Fruit fly (Drosophila melanogaster): Measurements from ENCODE around the gene CG31668.

The CG31668 gene

DNA sequence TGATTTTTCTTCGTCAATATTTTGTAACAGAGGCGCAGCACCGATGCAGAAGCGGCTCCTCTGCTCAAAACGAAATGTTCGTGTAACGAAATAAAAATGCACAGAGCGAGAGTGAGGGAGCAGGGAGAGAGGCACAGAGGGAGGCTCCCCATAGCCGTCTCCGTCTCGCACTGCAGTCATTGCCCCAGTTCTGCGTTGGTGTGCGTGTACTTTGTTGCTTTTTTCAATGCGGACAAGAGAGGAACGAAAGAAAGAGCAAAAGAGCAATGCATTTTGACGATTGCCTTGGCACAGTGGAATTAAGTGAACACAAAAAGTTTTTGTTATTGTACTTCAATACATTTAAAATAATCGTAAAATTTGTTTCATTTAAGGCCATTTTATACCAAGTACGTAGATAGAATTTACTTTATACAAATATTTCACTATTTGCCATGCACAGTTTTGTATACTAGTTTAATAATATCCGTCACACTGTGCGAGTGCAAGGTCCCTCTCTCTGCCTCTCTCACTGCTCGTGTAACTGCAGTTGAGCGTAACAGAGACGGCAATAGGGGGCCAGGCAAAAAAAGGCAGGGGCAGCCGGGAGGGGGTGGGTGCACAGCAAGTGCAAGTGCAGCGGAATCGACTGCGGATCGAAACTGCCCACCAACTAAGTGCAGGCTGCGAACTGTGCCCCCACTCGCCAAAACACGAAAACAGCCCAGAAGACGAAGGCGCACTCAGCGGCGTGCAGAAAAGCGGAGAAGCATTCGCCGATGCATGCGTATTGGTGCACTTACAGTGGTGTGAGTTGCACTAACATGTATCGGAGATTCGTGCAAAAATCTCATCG lies 3.7 kb downstream of the CG31668 start (continued):
- peak; percentile 100 for TF ChIP-seq CG3032 (tag; optimal IDR thresholded peaks at IDR 0.05)
- peak; percentile 100 for TF ChIP-seq cyc (GFP tag; optimal IDR thresholded peaks at IDR 0.05)
- peak; percentile 99 for TF ChIP-seq CG6808 (GFP tag; optimal IDR thresholded peaks at IDR 0.05)
- TF ChIP-seq net (GFP tag; optimal IDR thresholded peaks at IDR 0.05) = peak; percentile 100
- TF ChIP-seq achi (GFP tag; optimal IDR thresholded peaks at IDR 0.05) = peak; percentile 99
- TF ChIP-seq Smox (GFP tag; optimal IDR thresholded peaks at IDR 0.05) = peak; percentile 100
- peak; percentile 100 for TF ChIP-seq CG11294 (GFP tag; IDR thresholded peaks at IDR 0.05)
- peak; percentile 100 for TF ChIP-seq CG34406 (GFP tag; optimal IDR thresholded peaks at IDR 0.05)
- TF ChIP-seq Eip93F (GFP tag; optimal IDR thresholded peaks at IDR 0.05) = no peak
- peak; percentile 100 for TF ChIP-seq Sox102F (GFP tag; optimal IDR thresholded peaks at IDR 0.05)
- peak; percentile 99 for TF ChIP-seq Sox15 (GFP tag; optimal IDR thresholded peaks at IDR 0.05)
- TF ChIP-seq Hr39 (GFP tag; optimal IDR thresholded peaks at IDR 0.05) = peak; percentile 100
- TF ChIP-seq Blimp-1 (GFP tag; optimal IDR thresholded peaks at IDR 0.05) = peak; percentile 98
- peak; percentile 100 for TF ChIP-seq Ets96B (tag; optimal IDR thresholded peaks at IDR 0.05)
- peak; percentile 100 for TF ChIP-seq OdsH (GFP tag; optimal IDR thresholded peaks at IDR 0.05)
- TF ChIP-seq CG15336 (GFP tag; IDR thresholded peaks at IDR 0.05) = peak; percentile 100
- TF ChIP-seq CG4318 (GFP tag; optimal IDR thresholded peaks at IDR 0.05) = peak; percentile 100
- TF ChIP-seq CG16779 (tag; optimal IDR thresholded peaks at IDR 0.05) = peak; percentile 99
- TF ChIP-seq Gug (GFP tag; IDR thresholded peaks at IDR 0.05) = peak; percentile 100
- peak; percentile 100 for TF ChIP-seq Eip78C (GFP tag)
- TF ChIP-seq Lpt (GFP tag; optimal IDR thresholded peaks at IDR 0.05) = peak; percentile 100
- peak; percentile 100 for TF ChIP-seq Hr4 (GFP tag; optimal IDR thresholded peaks at IDR 0.05)
- TF ChIP-seq CG11902 (GFP tag; optimal IDR thresholded peaks at IDR 0.05) = peak; percentile 99
- peak; percentile 100 for TF ChIP-seq Sox14 (GFP tag; optimal IDR thresholded peaks at IDR 0.05)
- TF ChIP-seq fd85E (GFP tag; optimal IDR thresholded peaks at IDR 0.05) = peak; percentile 98
- peak; percentile 99 for TF ChIP-seq CG6854 (GFP tag; optimal IDR thresholded peaks at IDR 0.05)
- peak; percentile 100 for TF ChIP-seq Eip75B (GFP tag; optimal IDR thresholded peaks at IDR 0.05)
- peak; percentile 100 for TF ChIP-seq pdm3 (GFP tag; optimal IDR thresholded peaks at IDR 0.05)

DNA sequence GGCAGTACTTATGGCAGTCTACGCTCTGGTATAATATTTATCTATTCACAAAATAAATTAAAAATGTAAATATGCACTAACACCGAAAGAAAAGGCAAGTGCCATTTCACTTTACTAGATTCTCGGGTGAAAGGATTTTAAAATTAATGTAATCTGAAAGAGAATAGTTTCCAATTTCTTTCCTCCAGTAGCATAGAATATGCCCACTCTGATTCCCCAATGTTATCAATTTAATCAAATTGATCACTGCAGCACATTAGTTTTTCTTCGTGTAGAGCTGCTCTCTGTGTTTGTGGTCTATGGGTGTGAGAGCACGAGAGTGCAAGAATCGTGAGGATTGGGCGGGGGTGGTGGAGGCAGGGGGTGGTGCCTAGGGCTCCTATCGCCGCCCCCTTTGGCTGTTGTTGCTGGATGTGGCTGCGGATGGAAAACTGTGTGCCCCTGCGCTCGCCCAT lies 4.8 kb downstream of the CG31668 start:
- peak; percentile 83 for TF ChIP-seq lz (GFP tag; optimal IDR thresholded peaks at IDR 0.05)
- TF ChIP-seq CG6163 (GFP tag; IDR thresholded peaks at IDR 0.05) = peak; percentile 90
- TF ChIP-seq Sox14 (GFP tag; optimal IDR thresholded peaks at IDR 0.05) = peak; percentile 93
- peak; percentile 80 for TF ChIP-seq Gug (GFP tag; IDR thresholded peaks at IDR 0.05)
- peak; percentile 96 for TF ChIP-seq CG4318 (GFP tag; optimal IDR thresholded peaks at IDR 0.05)
- TF ChIP-seq net (GFP tag; optimal IDR thresholded peaks at IDR 0.05) = peak; percentile 91
- TF ChIP-seq ss (GFP tag; optimal IDR thresholded peaks at IDR 0.05) = peak; percentile 67 to 76
- TF ChIP-seq CG9139 (GFP tag; optimal IDR thresholded peaks at IDR 0.05) = peak; percentile 65
- peak; percentile 85 for TF ChIP-seq CG3032 (tag; optimal IDR thresholded peaks at IDR 0.05)
- TF ChIP-seq eg (GFP tag; IDR thresholded peaks at IDR 0.05) = peak; percentile 91
- peak; percentile 69 for TF ChIP-seq CG11902 (GFP tag; optimal IDR thresholded peaks at IDR 0.05)
- peak; percentile 66 for TF ChIP-seq CG8319 (GFP tag; optimal IDR thresholded peaks at IDR 0.05)
- TF ChIP-seq Lpt (GFP tag; optimal IDR thresholded peaks at IDR 0.05) = peak; percentile 78
- peak; percentile 85 for TF ChIP-seq Ets96B (tag; optimal IDR thresholded peaks at IDR 0.05)
- peak; percentile 83 for TF ChIP-seq dsx (GFP tag; optimal IDR thresholded peaks at IDR 0.05; ENCODE audit: poor library complexity, severe bottlenecking)
- TF ChIP-seq CG6808 (GFP tag; optimal IDR thresholded peaks at IDR 0.05) = peak; percentile 87
- TF ChIP-seq acj6 (GFP tag; optimal IDR thresholded peaks at IDR 0.05) = peak; percentile 91
- peak; percentile 99 for TF ChIP-seq CG32006 (GFP tag; optimal IDR thresholded peaks at IDR 0.05)
- peak; percentile 67 for TF ChIP-seq CG1621 (tag; optimal IDR thresholded peaks at IDR 0.05)
- TF ChIP-seq spab (GFP tag; optimal IDR thresholded peaks at IDR 0.05) = peak; percentile 89
- TF ChIP-seq CG10669 (GFP tag; optimal IDR thresholded peaks at IDR 0.05) = peak; percentile 85
- TF ChIP-seq Hr4 (GFP tag; optimal IDR thresholded peaks at IDR 0.05) = peak; percentile 96
- peak; percentile 94 for TF ChIP-seq OdsH (GFP tag; optimal IDR thresholded peaks at IDR 0.05)
- peak; percentile 92 for TF ChIP-seq CG3919 (GFP tag; optimal IDR thresholded peaks at IDR 0.05)
- peak; percentile 89 for TF ChIP-seq Eip75B (GFP tag; optimal IDR thresholded peaks at IDR 0.05)
- TF ChIP-seq fd85E (GFP tag; optimal IDR thresholded peaks at IDR 0.05) = peak; percentile 48
- peak; percentile 72 for TF ChIP-seq Sox102F (GFP tag; optimal IDR thresholded peaks at IDR 0.05)
- no peak for TF ChIP-seq Hr38 (GFP tag; optimal IDR thresholded peaks at IDR 0.05)
- TF ChIP-seq Sox15 (GFP tag; optimal IDR thresholded peaks at IDR 0.05) = peak; percentile 79
- TF ChIP-seq Ets21C (GFP tag; optimal IDR thresholded peaks at IDR 0.05) = peak; percentile 75
- peak; percentile 83 for TF ChIP-seq CG31627 (GFP tag; optimal IDR thresholded peaks at IDR 0.05)
- TF ChIP-seq svp (GFP tag) = peak; percentile 93
- peak; percentile 36 for TF ChIP-seq Blimp-1 (GFP tag; optimal IDR thresholded peaks at IDR 0.05)
- TF ChIP-seq Eip93F (GFP tag; optimal IDR thresholded peaks at IDR 0.05) = no peak
- peak; percentile 96 for TF ChIP-seq Eip78C (GFP tag)
- peak; percentile 86 for TF ChIP-seq CG11294 (GFP tag; IDR thresholded peaks at IDR 0.05)
- TF ChIP-seq achi (GFP tag; optimal IDR thresholded peaks at IDR 0.05) = peak; percentile 90
